Fruit fly (Drosophila melanogaster) whole organism, embryonic: ENCODE measurements around the gene mst.
A peak's percentile ranks its signal among the peaks of the same experiment; 100 is the strongest.

ENCODE experiments used
- ATbp ChIP-seq: fragments of 200-800 bp; sonication (Bioruptor generic); optimal IDR thresholded peaks from 2 replicates; lab custom pipeline; 2017; ENCODE audit warnings: missing biosample characterization, mild to moderate bottlenecking, missing genetic modification characterization, missing genetic modification reagents
- Ada2b ChIP-seq: fragments of 200-800 bp; sonication (Bioruptor generic); IDR thresholded peaks from 2 replicates; pipeline ENCODE4 v1.3.6; 2022; ENCODE audit warnings: missing biosample characterization, missing genetic modification characterization
- B-H2 ChIP-seq: fragments of 200-800 bp; sonication (Bioruptor generic); optimal IDR thresholded peaks from 2 replicates; lab custom pipeline; 2018; ENCODE audit warnings: missing biosample characterization, mild to moderate bottlenecking, missing genetic modification characterization
- CG12104 ChIP-seq: fragments of 200-800 bp; sonication (Bioruptor generic); optimal IDR thresholded peaks from 3 replicates; lab custom pipeline; 2016; ENCODE audit warnings: missing biosample characterization, missing genetic modification characterization
- CG14050 ChIP-seq: fragments of 200-800 bp; sonication (Bioruptor generic); IDR thresholded peaks from 3 replicates; pipeline ENCODE4 v1.3.6; 2022; ENCODE audit warnings: missing biosample characterization, missing genetic modification characterization
- CG16863 ChIP-seq: fragments of 200-800 bp; sonication (Bioruptor generic); optimal IDR thresholded peaks from 3 replicates; lab custom pipeline; 2016; ENCODE audit warnings: missing biosample characterization, missing genetic modification characterization
- CG17361 ChIP-seq: fragments of 200-800 bp; sonication (Bioruptor generic); IDR thresholded peaks from 3 replicates; pipeline ENCODE4 v1.3.6; 2022; ENCODE audit warnings: missing biosample characterization, missing genetic modification characterization
- CG17912 ChIP-seq: fragments of 200-800 bp; sonication (Bioruptor generic); optimal IDR thresholded peaks from 2 replicates; lab custom pipeline; 2018; ENCODE audit warnings: missing biosample characterization, mild to moderate bottlenecking, missing genetic modification characterization
- CG1832 ChIP-seq: fragments of 200-800 bp; sonication (Bioruptor generic); optimal IDR thresholded peaks from 2 replicates; lab custom pipeline; 2017; ENCODE audit warnings: missing biosample characterization, mild to moderate bottlenecking, missing genetic modification characterization, inconsistent platforms
- CG2202 ChIP-seq: fragments of 200-800 bp; sonication (Bioruptor generic); optimal IDR thresholded peaks from 2 replicates; lab custom pipeline; 2018; ENCODE audit warnings: missing biosample characterization, mild to moderate bottlenecking, missing genetic modification characterization
- CG3847 ChIP-seq: fragments of 200-800 bp; sonication (Bioruptor generic); IDR thresholded peaks from 2 replicates; pipeline ENCODE4 v1.3.6; 2022; ENCODE audit warnings: missing biosample characterization, missing genetic modification characterization
- CG5180 ChIP-seq: fragments of 200-800 bp; sonication (Bioruptor generic); optimal IDR thresholded peaks from 3 replicates; lab custom pipeline; 2017; ENCODE audit warnings: missing biosample characterization, missing genetic modification characterization, mild to moderate bottlenecking, moderate library complexity, missing genetic modification reagents
- CG8359 ChIP-seq: fragments of 200-800 bp; sonication (Bioruptor generic); optimal IDR thresholded peaks from 2 replicates; lab custom pipeline; 2017; ENCODE audit warnings: missing biosample characterization, mild to moderate bottlenecking, missing genetic modification characterization, borderline replicate concordance
- CG8765 ChIP-seq: fragments of 200-800 bp; sonication (Bioruptor generic); IDR thresholded peaks from 2 replicates; pipeline ENCODE4 v1.3.6; 2022; ENCODE audit warnings: missing biosample characterization, missing genetic modification characterization
- CG9797 ChIP-seq: fragments of 200-800 bp; sonication (Bioruptor generic); optimal IDR thresholded peaks from 3 replicates; lab custom pipeline; 2018; ENCODE audit warnings: missing biosample characterization, mild to moderate bottlenecking, missing genetic modification characterization
- Camta ChIP-seq: fragments of 200-800 bp; sonication (Bioruptor generic); optimal IDR thresholded peaks from 2 replicates; lab custom pipeline; 2016; ENCODE audit warnings: missing biosample characterization, missing genetic modification characterization
- Dek ChIP-seq: fragments of 200-800 bp; sonication (Bioruptor generic); optimal IDR thresholded peaks from 3 replicates; lab custom pipeline; 2019; ENCODE audit warnings: missing biosample characterization, mild to moderate bottlenecking, missing genetic modification characterization, moderate library complexity
- HLHmδ ChIP-seq: fragments of 200-800 bp; sonication (Bioruptor generic); optimal IDR thresholded peaks from 2 replicates; lab custom pipeline; 2018; ENCODE audit warnings: missing biosample characterization, mild to moderate bottlenecking, missing genetic modification characterization, moderate library complexity
- Hmx ChIP-seq: fragments of 200-800 bp; sonication (Bioruptor generic); optimal IDR thresholded peaks from 2 replicates; lab custom pipeline; 2016; ENCODE audit warnings: missing biosample characterization, missing genetic modification characterization
- Hr51 ChIP-seq, 2 experiments: fragments of 200-800 bp; sonication (Bioruptor generic); optimal IDR thresholded peaks; 2 replicates in 1 of 2; 3 replicates in 1 of 2; lab custom pipeline; 2016 to 2018; ENCODE audit warnings: missing biosample characterization in 2 of 2, missing genetic modification characterization in 2 of 2, mild to moderate bottlenecking in 1 of 2, moderate library complexity in 1 of 2
- Myb ChIP-seq: fragments of 200-800 bp; sonication (Bioruptor generic); optimal IDR thresholded peaks from 2 replicates; lab custom pipeline; 2016; ENCODE audit warnings: missing biosample characterization, missing genetic modification characterization
- NFAT ChIP-seq: fragments of 200-800 bp; sonication (Bioruptor generic); IDR thresholded peaks from 2 replicates; pipeline ENCODE4 v1.3.6; 2022; ENCODE audit warnings: missing biosample characterization, missing genetic modification characterization
- Opbp ChIP-seq: fragments of 200-800 bp; sonication (Bioruptor generic); IDR thresholded peaks from 3 replicates; pipeline ENCODE4 v1.3.6; 2022; ENCODE audit warnings: missing biosample characterization, missing genetic modification characterization; ENCODE audit not compliant: partially characterized antibody
- Ptx1 ChIP-seq: fragments of 200-800 bp; sonication (Bioruptor generic); IDR thresholded peaks from 2 replicates; pipeline ENCODE4 v1.3.6; 2022; ENCODE audit warnings: missing biosample characterization, missing genetic modification characterization
- Sox100B ChIP-seq: fragments of 200-800 bp; sonication (Bioruptor generic); optimal IDR thresholded peaks from 3 replicates; lab custom pipeline; 2018; ENCODE audit warnings: missing biosample characterization, mild to moderate bottlenecking, missing genetic modification characterization
- Sry-δ ChIP-seq: fragments of 200-800 bp; sonication (Bioruptor generic); optimal IDR thresholded peaks from 2 replicates; lab custom pipeline; 2016; ENCODE audit warnings: missing biosample characterization, missing genetic modification characterization
- Xrp1 ChIP-seq: fragments of 200-800 bp; sonication (Bioruptor generic); IDR thresholded peaks from 2 replicates; pipeline ENCODE4 v1.3.6; 2022; ENCODE audit warnings: missing biosample characterization, missing genetic modification characterization
- ab ChIP-seq: fragments of 200-800 bp; sonication (Bioruptor generic); optimal IDR thresholded peaks from 2 replicates; lab custom pipeline; 2016; ENCODE audit warnings: missing biosample characterization, missing genetic modification characterization
- dimm ChIP-seq: fragments of 200-800 bp; sonication (Bioruptor generic); IDR thresholded peaks from 2 replicates; pipeline ENCODE4 v1.3.6; 2022; ENCODE audit warnings: missing biosample characterization, missing genetic modification characterization
- fd64A ChIP-seq: fragments of 200-800 bp; sonication (Bioruptor generic); optimal IDR thresholded peaks from 3 replicates; lab custom pipeline; 2018; ENCODE audit warnings: missing biosample characterization, mild to moderate bottlenecking, missing genetic modification characterization
- inv ChIP-seq: fragments of 200-800 bp; sonication (Bioruptor generic); IDR thresholded peaks from 2 replicates; pipeline ENCODE4 v1.3.6; 2022; ENCODE audit warnings: missing biosample characterization, missing genetic modification characterization; ENCODE audit not compliant: partially characterized antibody
- maf-S ChIP-seq: fragments of 200-800 bp; sonication (Bioruptor generic); optimal IDR thresholded peaks from 2 replicates; lab custom pipeline; 2016; ENCODE audit warnings: missing biosample characterization, missing genetic modification characterization
- nau ChIP-seq: fragments of 200-800 bp; sonication (Bioruptor generic); optimal IDR thresholded peaks from 3 replicates; lab custom pipeline; 2017; ENCODE audit warnings: missing biosample characterization, mild to moderate bottlenecking, missing genetic modification characterization, missing genetic modification reagents
- nmo ChIP-seq: fragments of 200-800 bp; sonication (Bioruptor generic); optimal IDR thresholded peaks from 2 replicates; lab custom pipeline; 2018; ENCODE audit warnings: missing biosample characterization, mild to moderate bottlenecking, missing genetic modification characterization, moderate library complexity
- otp ChIP-seq: fragments of 200-800 bp; sonication (Bioruptor generic); IDR thresholded peaks from 3 replicates; pipeline ENCODE4, ENCODE4 v1.3.6; 2022; ENCODE audit warnings: missing biosample characterization, missing genetic modification characterization
- pan ChIP-seq, 4 experiments: fragments of >200 bp in 3 of 4; fragments of 200-800 bp in 1 of 4; sonication (Bioruptor generic) in 1 of 4; optimal IDR thresholded peaks in 3 of 4; IDR thresholded peaks in 1 of 4; 2 replicates each; pipeline versions ENCODE4 v1.3.6 to Lab custom; 2017 to 2022; ENCODE audit warnings: missing biosample characterization in 2 of 4, missing genetic modification characterization in 2 of 4, mixed read lengths in 1 of 4
- phol ChIP-seq: fragments of 200-800 bp; sonication (Bioruptor generic); optimal IDR thresholded peaks from 3 replicates; lab custom pipeline; 2018; ENCODE audit warnings: missing biosample characterization, mild to moderate bottlenecking, missing genetic modification characterization, moderate library complexity
- pum ChIP-seq: fragments of 200-800 bp; sonication (Bioruptor generic); optimal IDR thresholded peaks from 2 replicates; lab custom pipeline; 2016; ENCODE audit warnings: missing biosample characterization, missing genetic modification characterization
- slbo ChIP-seq: fragments of 200-800 bp; sonication (Bioruptor generic); IDR thresholded peaks from 2 replicates; pipeline ENCODE4 v1.3.6; 2022; ENCODE audit warnings: missing biosample characterization, missing genetic modification characterization
- slp2 ChIP-seq: fragments of 200-800 bp; sonication (Bioruptor generic); optimal IDR thresholded peaks from 2 replicates; lab custom pipeline; 2016; ENCODE audit warnings: missing biosample characterization, missing genetic modification characterization
- sr ChIP-seq: fragments of 200-800 bp; sonication (Bioruptor generic); IDR thresholded peaks from 3 replicates; pipeline ENCODE4 v1.3.6; 2022; ENCODE audit warnings: missing biosample characterization, missing genetic modification characterization
- stwl ChIP-seq: fragments of 200-800 bp; sonication (Bioruptor generic); optimal IDR thresholded peaks from 3 replicates; lab custom pipeline; 2018; ENCODE audit warnings: missing biosample characterization, mild to moderate bottlenecking, missing genetic modification characterization, moderate library complexity
- unpg ChIP-seq: fragments of 200-800 bp; sonication (Bioruptor generic); optimal IDR thresholded peaks from 3 replicates; lab custom pipeline; 2018; ENCODE audit warnings: missing biosample characterization, mild to moderate bottlenecking, missing genetic modification characterization, moderate library complexity

Gene mst

dm6 chrX:21345036-21345500 lies 43.7 kb upstream of the mst start, which contains the start of gene dod (continued):
- TF ChIP-seq Camta (peak; percentile 11), Xrp1 (GFP tag; lab: Robert Waterston, UW) (peak; percentile 44), CG16863 (GFP tag; lab: Kevin White, UChicago) (peak; percentile 14), stwl (peak; percentile 70), CG2202 (tag; lab: Kevin White, UChicago) (no peak), inv (peak; percentile 69), Dek (tag; lab: Kevin White, UChicago) (peak; percentile 43), Sox100B (GFP tag; lab: Kevin White, UChicago) (no peak), ATbp (GFP tag; lab: Kevin White, UChicago) (no peak), sr (0 out of 3 replicates have a peak, but pooled peaks have one; percentile 17), Hmx (GFP tag; lab: Kevin White, UChicago) (no peak), CG8359 (GFP tag; lab: Kevin White, UChicago) (no peak), Sry-δ (GFP tag; lab: Kevin White, UChicago) (peak; percentile 82), CG17361 (GFP tag; lab: Robert Waterston, UW) (peak; percentile 38; the same call in 2 of the 3 replicates), CG1832 (GFP tag; lab: Kevin White, UChicago) (no peak), CG12104 (GFP tag; lab: Kevin White, UChicago) (no peak), CG8765 (no peak), CG9797 (GFP tag; lab: Kevin White, UChicago) (peak; percentile 91), CG14050 (0 out of 3 replicates have a peak, but pooled peaks have one; percentile 14), phol (peak; percentile 74), Ada2b (GFP tag; lab: Robert Waterston, UW) (no peak; the same call in 1 of the 2 replicates), dimm (GFP tag; lab: Robert Waterston, UW) (no peak), slbo (peak; percentile 72), Myb (GFP tag; lab: Kevin White, UChicago) (peak; percentile 57), slp2 (GFP tag; lab: Kevin White, UChicago) (no peak), Hr51 (GFP tag; optimal IDR thresholded peaks at IDR 0.05; lab: Kevin White, UChicago) (peak; percentile 38 to 57), nmo (GFP tag; lab: Kevin White, UChicago) (peak; percentile 68), pan (optimal IDR thresholded peaks at IDR 0.05; lab: Kevin White, UChicago) (no peak), pan (GFP tag; optimal IDR thresholded peaks at IDR 0.05 in 1 of 2, IDR thresholded peaks at IDR 0.05 in 1 of 2) (peak in 1 of 2 experiments; percentile 54), CG3847 (GFP tag; lab: Robert Waterston, UW) (peak; percentile 72), B-H2 (GFP tag; lab: Kevin White, UChicago) (peak; percentile 47), CG5180 (GFP tag; lab: Kevin White, UChicago) (no peak), HLHmδ (GFP tag; lab: Kevin White, UChicago) (peak; percentile 94), ab (GFP tag; lab: Kevin White, UChicago) (no peak), pum (GFP tag; lab: Kevin White, UChicago) (peak; percentile 44), Ptx1 (GFP tag; lab: Robert Waterston, UW) (peak; percentile 61), Opbp (peak; percentile 81), unpg (GFP tag; lab: Kevin White, UChicago) (peak; percentile 55), nau (no peak), NFAT (GFP tag; lab: Robert Waterston, UW) (peak; percentile 61; the same call in 1 of the 2 replicates), CG17912 (GFP tag; lab: Kevin White, UChicago) (peak; percentile 10), fd64A (no peak), maf-S (GFP tag; lab: Kevin White, UChicago) (no peak), otp (GFP tag; lab: Robert Waterston, UW) (peak; percentile 35; the same call in 2 of the 3 replicates)
